Fruit fly (Drosophila melanogaster) whole organism, embryonic: ENCODE measurements around the gene Pi3K68D.

ENCODE experiments used
- CG11093 ChIP-seq: fragments of 200-800 bp; sonication (Bioruptor generic); IDR thresholded peaks from 3 replicates; pipeline ENCODE4 v1.3.6; 2022; ENCODE audit warnings: missing biosample characterization, missing genetic modification characterization
- CG11560 ChIP-seq: fragments of 200-800 bp; sonication (Bioruptor generic); IDR thresholded peaks from 3 replicates; pipeline ENCODE4 v1.3.6; 2022; ENCODE audit warnings: missing biosample characterization, missing genetic modification characterization
- CG15011 ChIP-seq: fragments of 200-800 bp; sonication (Bioruptor generic); optimal IDR thresholded peaks from 3 replicates; lab custom pipeline; 2018; ENCODE audit warnings: missing biosample characterization, mild to moderate bottlenecking, missing genetic modification characterization
- CG16779 ChIP-seq: fragments of 200-800 bp; sonication (Bioruptor generic); IDR thresholded peaks from 2 replicates; pipeline ENCODE4 v1.3.6; 2022; ENCODE audit warnings: missing biosample characterization, missing genetic modification characterization
- CG3281 ChIP-seq: fragments of 200-800 bp; sonication (Bioruptor generic); optimal IDR thresholded peaks from 3 replicates; lab custom pipeline; 2017; ENCODE audit warnings: missing biosample characterization, mild to moderate bottlenecking, missing genetic modification characterization
- CG34422 ChIP-seq: fragments of 200-800 bp; sonication (Bioruptor generic); IDR thresholded peaks from 3 replicates; pipeline ENCODE4 v1.3.6; 2022; ENCODE audit warnings: missing biosample characterization, missing genetic modification characterization
- CG3838 ChIP-seq: fragments of 200-800 bp; sonication (Bioruptor generic); optimal IDR thresholded peaks from 3 replicates; lab custom pipeline; 2016; ENCODE audit warnings: missing biosample characterization, missing genetic modification characterization
- CG5953 ChIP-seq: fragments of 200-800 bp; sonication (Bioruptor generic); IDR thresholded peaks from 2 replicates; pipeline ENCODE4 v1.3.6; 2022; ENCODE audit warnings: missing biosample characterization, missing genetic modification characterization
- CG7556 ChIP-seq: fragments of 200-800 bp; sonication (Bioruptor generic); optimal IDR thresholded peaks from 2 replicates; lab custom pipeline; 2017; ENCODE audit warnings: missing biosample characterization, mild to moderate bottlenecking, missing genetic modification characterization
- CG8290 ChIP-seq, 3 experiments: fragments of 200-800 bp; sonication (Bioruptor generic); optimal IDR thresholded peaks; 2 replicates each; lab custom pipeline; 2016 to 2019; ENCODE audit warnings: missing biosample characterization in 3 of 3, missing genetic modification characterization in 3 of 3, mild to moderate bottlenecking in 2 of 3, moderate library complexity in 1 of 3
- CG9437 ChIP-seq: fragments of 200-800 bp; sonication (Bioruptor generic); optimal IDR thresholded peaks from 2 replicates; lab custom pipeline; 2018; ENCODE audit warnings: missing biosample characterization, mild to moderate bottlenecking, missing genetic modification characterization
- Dip3 ChIP-seq: fragments of 200-800 bp; sonication (Bioruptor generic); optimal IDR thresholded peaks from 3 replicates; lab custom pipeline; 2016; ENCODE audit warnings: missing biosample characterization, missing genetic modification characterization
- H15 ChIP-seq: fragments of 200-800 bp; sonication (Bioruptor generic); IDR thresholded peaks from 3 replicates; pipeline ENCODE4 v1.3.6; 2022; ENCODE audit warnings: missing biosample characterization, missing genetic modification characterization
- HLH3B ChIP-seq: fragments of 200-800 bp; sonication (Bioruptor generic); IDR thresholded peaks from 2 replicates; pipeline ENCODE4 v1.3.6; 2022; ENCODE audit warnings: missing biosample characterization, missing genetic modification characterization
- HLH4C ChIP-seq: fragments of 200-800 bp; sonication (Bioruptor generic); IDR thresholded peaks from 3 replicates; pipeline ENCODE4 v1.3.6; 2022; ENCODE audit warnings: missing biosample characterization, missing genetic modification characterization; ENCODE audit not compliant: partially characterized antibody
- HLH54F ChIP-seq: fragments of 200-800 bp; sonication (Bioruptor generic); optimal IDR thresholded peaks from 3 replicates; lab custom pipeline; 2016; ENCODE audit warnings: missing biosample characterization, missing genetic modification characterization
- Hr78 ChIP-seq, 2 experiments: fragments of 200-800 bp in 1 of 2; fragments of >200 bp in 1 of 2; sonication (Bioruptor generic) in 1 of 2; optimal IDR thresholded peaks; 2 replicates each; lab custom pipeline; 2017 to 2019; ENCODE audit warnings: missing biosample characterization in 2 of 2, missing genetic modification characterization in 2 of 2, mild to moderate bottlenecking in 1 of 2, moderate library complexity in 1 of 2
- Hsf ChIP-seq: fragments of 200-800 bp; sonication (Bioruptor generic); optimal IDR thresholded peaks from 3 replicates; lab custom pipeline; 2016; ENCODE audit warnings: missing biosample characterization, missing genetic modification characterization
- Med ChIP-seq: fragments of 200-800 bp; sonication (Bioruptor generic); peaks from one replicate; lab custom pipeline; 2016; ENCODE audit warnings: missing biosample characterization, missing genetic modification characterization, mild to moderate bottlenecking, inconsistent platforms, moderate library complexity
- Mes4 ChIP-seq: fragments of 200-800 bp; sonication (Bioruptor generic); optimal IDR thresholded peaks from 2 replicates; lab custom pipeline; 2016; ENCODE audit warnings: missing biosample characterization, missing genetic modification characterization
- NC2β ChIP-seq: fragments of 200-800 bp; sonication (Bioruptor generic); optimal IDR thresholded peaks from 2 replicates; lab custom pipeline; 2016; ENCODE audit warnings: missing biosample characterization, missing genetic modification characterization
- Rfx ChIP-seq: fragments of 200-800 bp; sonication (Bioruptor generic); IDR thresholded peaks from 2 replicates; pipeline ENCODE4 v1.3.6; 2022; ENCODE audit warnings: missing biosample characterization, missing genetic modification characterization
- Six4 ChIP-seq: fragments of 200-800 bp; sonication (Bioruptor generic); optimal IDR thresholded peaks from 2 replicates; lab custom pipeline; 2016; ENCODE audit warnings: missing biosample characterization, missing genetic modification characterization
- Sox102F ChIP-seq: fragments of 200-800 bp; sonication (Bioruptor generic); optimal IDR thresholded peaks from 2 replicates; lab custom pipeline; 2018; ENCODE audit warnings: missing biosample characterization, mild to moderate bottlenecking, missing genetic modification characterization, moderate library complexity
- Sry-β ChIP-seq: fragments of 200-800 bp; sonication (Bioruptor generic); optimal IDR thresholded peaks from 2 replicates; lab custom pipeline; 2018; ENCODE audit warnings: missing biosample characterization, mild to moderate bottlenecking, missing genetic modification characterization, moderate library complexity
- Xbp1 ChIP-seq: fragments of 200-800 bp; sonication (Bioruptor generic); optimal IDR thresholded peaks from 3 replicates; lab custom pipeline; 2016; ENCODE audit warnings: missing biosample characterization, mild to moderate bottlenecking, missing genetic modification characterization
- amos ChIP-seq: fragments of 200-800 bp; sonication (Bioruptor generic); IDR thresholded peaks from 2 replicates; pipeline ENCODE4 v1.3.6; 2022; ENCODE audit warnings: missing biosample characterization, missing genetic modification characterization; ENCODE audit not compliant: partially characterized antibody
- btn ChIP-seq: fragments of 200-800 bp; sonication (Bioruptor generic); optimal IDR thresholded peaks from 2 replicates; lab custom pipeline; 2016; ENCODE audit warnings: missing biosample characterization, missing genetic modification characterization
- chn ChIP-seq: fragments of 200-800 bp; sonication (Bioruptor generic); optimal IDR thresholded peaks from 2 replicates; lab custom pipeline; 2016; ENCODE audit warnings: missing biosample characterization, missing genetic modification characterization
- croc ChIP-seq: fragments of 200-800 bp; sonication (Bioruptor generic); conservative IDR thresholded peaks from 3 replicates; pipeline ENCODE4 v1.3.6; 2022; ENCODE audit warnings: missing biosample characterization, missing genetic modification characterization
- eyg ChIP-seq: fragments of 200-800 bp; sonication (Bioruptor generic); optimal IDR thresholded peaks from 3 replicates; lab custom pipeline; 2016; ENCODE audit warnings: missing biosample characterization, missing genetic modification characterization
- gce ChIP-seq: fragments of 200-800 bp; sonication (Bioruptor generic); IDR thresholded peaks from 3 replicates; pipeline ENCODE4 v1.3.6; 2022; ENCODE audit warnings: missing biosample characterization, missing genetic modification characterization
- grn ChIP-seq: fragments of 200-800 bp; sonication (Bioruptor generic); optimal IDR thresholded peaks from 3 replicates; lab custom pipeline; 2017; ENCODE audit warnings: missing biosample characterization, missing genetic modification characterization
- jumu ChIP-seq: fragments of 200-800 bp; sonication (Bioruptor generic); optimal IDR thresholded peaks from 3 replicates; lab custom pipeline; 2016; ENCODE audit warnings: missing biosample characterization, missing genetic modification characterization
- knrl ChIP-seq: fragments of 200-800 bp; sonication (Bioruptor generic); IDR thresholded peaks from 3 replicates; pipeline ENCODE4 v1.3.6; 2022; ENCODE audit warnings: missing biosample characterization, missing genetic modification characterization; ENCODE audit not compliant: partially characterized antibody
- lola ChIP-seq, 3 experiments: fragments of >200 bp in 2 of 3; fragments of 200-800 bp in 1 of 3; sonication (Bioruptor generic) in 1 of 3; optimal IDR thresholded peaks; 2 replicates each; lab custom pipeline; 2017 to 2019; ENCODE audit warnings: missing biosample characterization in 3 of 3, missing genetic modification characterization in 3 of 3, mild to moderate bottlenecking in 1 of 3, moderate library complexity in 1 of 3
- mirr ChIP-seq: fragments of 200-800 bp; sonication (Bioruptor generic); optimal IDR thresholded peaks from 3 replicates; lab custom pipeline; 2018; ENCODE audit warnings: missing biosample characterization, mild to moderate bottlenecking, missing genetic modification characterization
- mld ChIP-seq: fragments of 200-800 bp; sonication (Bioruptor generic); IDR thresholded peaks from 3 replicates; pipeline ENCODE4 v1.3.6; 2022; ENCODE audit warnings: missing biosample characterization, missing genetic modification characterization; ENCODE audit not compliant: partially characterized antibody
- nau ChIP-seq: fragments of 200-800 bp; sonication (Bioruptor generic); optimal IDR thresholded peaks from 3 replicates; lab custom pipeline; 2017; ENCODE audit warnings: missing biosample characterization, mild to moderate bottlenecking, missing genetic modification characterization, missing genetic modification reagents
- peb ChIP-seq: fragments of 200-800 bp; sonication (Bioruptor generic); IDR thresholded peaks from 2 replicates; pipeline ENCODE4 v1.3.6; 2022; ENCODE audit warnings: missing biosample characterization, missing genetic modification characterization
- pita ChIP-seq: fragments of 200-800 bp; sonication (Bioruptor generic); optimal IDR thresholded peaks from 2 replicates; lab custom pipeline; 2017; ENCODE audit warnings: missing biosample characterization, mild to moderate bottlenecking, missing genetic modification characterization
- pum ChIP-seq: fragments of 200-800 bp; sonication (Bioruptor generic); optimal IDR thresholded peaks from 2 replicates; lab custom pipeline; 2016; ENCODE audit warnings: missing biosample characterization, missing genetic modification characterization
- sd ChIP-seq: fragments of 200-800 bp; sonication (Bioruptor generic); optimal IDR thresholded peaks from 3 replicates; lab custom pipeline; 2018; ENCODE audit warnings: missing biosample characterization, mild to moderate bottlenecking, missing genetic modification characterization, moderate library complexity
- sima ChIP-seq: fragments of 200-800 bp; sonication (Bioruptor generic); optimal IDR thresholded peaks from 2 replicates; lab custom pipeline; 2016; ENCODE audit warnings: missing biosample characterization, missing genetic modification characterization
- slp2 ChIP-seq: fragments of 200-800 bp; sonication (Bioruptor generic); optimal IDR thresholded peaks from 2 replicates; lab custom pipeline; 2016; ENCODE audit warnings: missing biosample characterization, missing genetic modification characterization
- ttk ChIP-seq: fragments of 200-800 bp; sonication (Bioruptor generic); IDR thresholded peaks from 2 replicates; pipeline ENCODE4 v2.1.2; 2022; ENCODE audit warnings: missing biosample characterization, missing genetic modification characterization
- tup ChIP-seq: fragments of 200-800 bp; sonication (Bioruptor generic); optimal IDR thresholded peaks from 2 replicates; lab custom pipeline; 2016; ENCODE audit warnings: missing biosample characterization, mild to moderate bottlenecking, missing genetic modification characterization, moderate library complexity
- twi ChIP-seq: fragments of 200-800 bp; optimal IDR thresholded peaks from 2 replicates; lab custom pipeline; 2019; ENCODE audit warnings: missing biosample characterization, mild to moderate bottlenecking, missing genetic modification characterization, moderate library complexity

Gene Pi3K68D

dm6 chr3L:11822446-11823334 lies 32.9 kb upstream of the Pi3K68D start, which contains the start of gene RpL10Ab (continued):
- peak; percentile 24 for TF ChIP-seq Sry-β (GFP tag; lab: Kevin White, UChicago)
- TF ChIP-seq slp2 (GFP tag; lab: Kevin White, UChicago): peak; percentile 31
- peak; percentile 82 for TF ChIP-seq knrl (GFP tag; lab: Robert Waterston, UW)
- no peak for TF ChIP-seq twi (tag; lab: Kevin White, UChicago)
- peak; percentile 32 for TF ChIP-seq HLH54F (GFP tag; lab: Kevin White, UChicago)
- peak; percentile 48; the same call in 1 of the 2 replicates for TF ChIP-seq ttk (GFP tag; lab: Robert Waterston, UW)
- TF ChIP-seq HLH3B (GFP tag; lab: Robert Waterston, UW): peak; percentile 56
- peak; percentile 57 for TF ChIP-seq mirr
- TF ChIP-seq CG9437 (GFP tag; lab: Kevin White, UChicago): peak; percentile 60
- no peak for TF ChIP-seq peb (GFP tag; lab: Robert Waterston, UW)
- no peak for TF ChIP-seq grn (GFP tag; lab: Kevin White, UChicago)
- peak; percentile 86; the same call in 2 of the 3 replicates for TF ChIP-seq mld (GFP tag; lab: Robert Waterston, UW)
- TF ChIP-seq croc (GFP tag; lab: Robert Waterston, UW): peak; percentile 53; the same call in 2 of the 3 replicates
- no peak for TF ChIP-seq sima (GFP tag; lab: Kevin White, UChicago)
- peak in 1 of 3 experiments; percentile 70 for TF ChIP-seq lola (GFP tag; optimal IDR thresholded peaks at IDR 0.05; lab: Kevin White, UChicago)
- peak; percentile 57 for TF ChIP-seq Xbp1 (GFP tag; lab: Kevin White, UChicago)
- TF ChIP-seq Dip3: peak; percentile 12
- TF ChIP-seq Sox102F (GFP tag; lab: Kevin White, UChicago): no peak
- peak; percentile 5 for TF ChIP-seq CG15011 (GFP tag; lab: Kevin White, UChicago)
- TF ChIP-seq amos (GFP tag; lab: Robert Waterston, UW): peak; percentile 94
- no peak for TF ChIP-seq jumu (GFP tag; lab: Kevin White, UChicago)
- TF ChIP-seq CG7556 (GFP tag; lab: Kevin White, UChicago): peak; percentile 63
- no peak for TF ChIP-seq CG3838 (GFP tag; lab: Kevin White, UChicago)
- peak; percentile 20 for TF ChIP-seq Six4 (GFP tag; lab: Kevin White, UChicago)
- TF ChIP-seq H15: peak; percentile 68; the same call in 2 of the 3 replicates
- TF ChIP-seq pita: no peak
- TF ChIP-seq chn (GFP tag; lab: Kevin White, UChicago): no peak
- TF ChIP-seq Hr78 (GFP tag; optimal IDR thresholded peaks at IDR 0.05; lab: Kevin White, UChicago): no peak
- peak; percentile 83 for TF ChIP-seq Rfx (GFP tag; lab: Robert Waterston, UW)
- peak; percentile 48; the same call in 1 of the 3 replicates for TF ChIP-seq CG11093 (GFP tag; lab: Robert Waterston, UW)
- TF ChIP-seq CG5953: peak; percentile 66; the same call in 1 of the 2 replicates
- peak; percentile 19 for TF ChIP-seq pum (GFP tag; lab: Kevin White, UChicago)
- TF ChIP-seq eyg (GFP tag; lab: Kevin White, UChicago): no peak
- peak; percentile 75 for TF ChIP-seq HLH4C (GFP tag; lab: Robert Waterston, UW)
- TF ChIP-seq NC2β: peak; percentile 57
- peak; percentile 70 for TF ChIP-seq nau (GFP tag; lab: Kevin White, UChicago)
- TF ChIP-seq btn (GFP tag; lab: Kevin White, UChicago): no peak
- TF ChIP-seq CG3281 (GFP tag; lab: Kevin White, UChicago): peak; percentile 61
- peak; percentile 46 for TF ChIP-seq Hsf (GFP tag; lab: Kevin White, UChicago)
- TF ChIP-seq CG8290 (GFP tag; optimal IDR thresholded peaks at IDR 0.05; lab: Kevin White, UChicago): no peak
- peak in 1 of 2 experiments; percentile 81 for TF ChIP-seq CG8290 (tag; optimal IDR thresholded peaks at IDR 0.05; lab: Kevin White, UChicago)
- peak; percentile 69; the same call in 2 of the 3 replicates for TF ChIP-seq CG34422 (GFP tag; lab: Robert Waterston, UW)
- TF ChIP-seq Mes4 (GFP tag; lab: Kevin White, UChicago): peak; percentile 69
- peak; percentile 61; the same call in 1 of the 3 replicates for TF ChIP-seq CG11560 (tag; lab: Robert Waterston, UW)
- no peak for TF ChIP-seq sd
- no peak for TF ChIP-seq tup (GFP tag; lab: Kevin White, UChicago)
- no peak for TF ChIP-seq CG16779 (GFP tag; lab: Robert Waterston, UW)
- no peak for TF ChIP-seq gce (GFP tag; lab: Robert Waterston, UW)
- TF ChIP-seq Med (GFP tag; lab: Kevin White, UChicago): peak; percentile 96
